Fruit fly (Drosophila melanogaster) whole organism, wandering third instar larva: Measurements from ENCODE around the gene caz.

Experiments
- Abd-B ChIP-seq: fragments of >200 bp; optimal IDR thresholded peaks from 2 replicates; lab custom pipeline; 2017; ENCODE audit warnings: missing biosample characterization, missing genetic modification characterization
- CG32264 ChIP-seq: fragments of 200-800 bp; sonication (Bioruptor generic); optimal IDR thresholded peaks from 2 replicates; lab custom pipeline; 2016; ENCODE audit warnings: missing biosample characterization, missing genetic modification characterization
- CrebA ChIP-seq: fragments of 200-800 bp; sonication (Bioruptor generic); optimal IDR thresholded peaks from 2 replicates; lab custom pipeline; 2016; ENCODE audit warnings: missing biosample characterization, mild to moderate bottlenecking, missing genetic modification characterization, borderline replicate concordance
- HLH106 ChIP-seq: fragments of 200-800 bp; optimal IDR thresholded peaks from 3 replicates; lab custom pipeline; 2019; ENCODE audit warnings: missing biosample characterization, mild to moderate bottlenecking, missing genetic modification characterization, moderate library complexity
- Hnf4 ChIP-seq: fragments of 200-800 bp; sonication (Bioruptor generic); optimal IDR thresholded peaks from 2 replicates; lab custom pipeline; 2016; ENCODE audit warnings: missing biosample characterization, mild to moderate bottlenecking, missing genetic modification characterization
- Sp1 ChIP-seq: fragments of 200-800 bp; sonication (Bioruptor generic); optimal IDR thresholded peaks from 3 replicates; lab custom pipeline; 2019; ENCODE audit warnings: missing biosample characterization, mild to moderate bottlenecking, missing genetic modification characterization, moderate library complexity
- br ChIP-seq: fragments of 200-800 bp; sonication (Bioruptor generic); optimal IDR thresholded peaks from 2 replicates; lab custom pipeline; 2016; ENCODE audit warnings: missing biosample characterization, missing genetic modification characterization
- brk ChIP-seq: fragments of 200-800 bp; sonication (Bioruptor generic); optimal IDR thresholded peaks from 2 replicates; lab custom pipeline; 2016; ENCODE audit warnings: missing biosample characterization, mild to moderate bottlenecking, missing genetic modification characterization
- h ChIP-seq: fragments of 200-800 bp; sonication (Bioruptor generic); optimal IDR thresholded peaks from 3 replicates; lab custom pipeline; 2016; ENCODE audit warnings: missing biosample characterization, mild to moderate bottlenecking, missing genetic modification characterization
- sage ChIP-seq: fragments of 200-800 bp; sonication (Bioruptor generic); optimal IDR thresholded peaks from 2 replicates; lab custom pipeline; 2016; ENCODE audit warnings: missing biosample characterization, mild to moderate bottlenecking, missing genetic modification characterization

- TF ChIP-seq sage (GFP tag; lab: Kevin White, UChicago) (no peak), Abd-B (GFP tag; lab: Kevin White, UChicago) (no peak), CG32264 (no peak), Hnf4 (no peak), Sp1 (GFP tag; lab: Kevin White, UChicago) (no peak), brk (no peak), br (GFP tag; lab: Kevin White, UChicago) (no peak), CrebA (GFP tag; lab: Kevin White, UChicago) (no peak), HLH106 (tag; lab: Kevin White, UChicago) (no peak), h (GFP tag; lab: Kevin White, UChicago) (no peak)
Observed at dm6 chrX:16309764-16310163, 21.2 kb downstream of the caz start.
